Worm (Caenorhabditis elegans) whole organism, late embryonic: ENCODE results near the gene F37A4.1.

Source experiments
- T23F11.4 ChIP-seq: fragments of 200-800 bp; sonication (Bioruptor generic); optimal IDR thresholded peaks from 2 replicates; lab custom pipeline; 2018; ENCODE audit warnings: mild to moderate bottlenecking, missing genetic modification characterization, missing compliant biosample characterization
- Y22D7AL.16 ChIP-seq: sonication (generic microtip); optimal IDR thresholded peaks from 2 replicates; lab custom pipeline; 2016; ENCODE audit warnings: missing genetic modification characterization, missing compliant biosample characterization
- ama-1 ChIP-seq: fragments of 150-350 bp; optimal IDR thresholded peaks from 2 replicates; lab custom pipeline; 2014
- dmd-4 ChIP-seq: sonication (generic microtip); optimal IDR thresholded peaks from 2 replicates; lab custom pipeline; 2016; ENCODE audit warnings: borderline replicate concordance, missing genetic modification characterization, missing compliant biosample characterization
- dve-1 ChIP-seq: sonication (generic microtip); optimal IDR thresholded peaks from 2 replicates; lab custom pipeline; 2017; ENCODE audit warnings: antibody characterized with exemption, mild to moderate bottlenecking, missing genetic modification characterization, missing compliant biosample characterization
- hlh-30 ChIP-seq: sonication (generic microtip); optimal IDR thresholded peaks from 2 replicates; lab custom pipeline; 2017; ENCODE audit warnings: antibody characterized with exemption, missing genetic modification characterization, missing compliant biosample characterization; ENCODE audit not compliant: insufficient read depth
- hlh-6 ChIP-seq: sonication (generic microtip); optimal IDR thresholded peaks from 2 replicates; lab custom pipeline; 2016; ENCODE audit warnings: missing genotype, missing genetic modification characterization, missing compliant biosample characterization
- pha-2 ChIP-seq: sonication (generic microtip); optimal IDR thresholded peaks from 2 replicates; lab custom pipeline; 2017; ENCODE audit warnings: mild to moderate bottlenecking, missing genetic modification characterization, missing compliant biosample characterization
- pha-4 ChIP-seq: fragments of 150-350 bp; optimal IDR thresholded peaks from 2 replicates; lab custom pipeline; 2018; ENCODE audit warnings: missing biosample characterization, missing genetic modification reagents, missing genetic modification characterization
- rnt-1 ChIP-seq: sonication (generic microtip); optimal IDR thresholded peaks from 2 replicates; lab custom pipeline; 2016; ENCODE audit warnings: missing genetic modification characterization, missing compliant biosample characterization

DNA sequence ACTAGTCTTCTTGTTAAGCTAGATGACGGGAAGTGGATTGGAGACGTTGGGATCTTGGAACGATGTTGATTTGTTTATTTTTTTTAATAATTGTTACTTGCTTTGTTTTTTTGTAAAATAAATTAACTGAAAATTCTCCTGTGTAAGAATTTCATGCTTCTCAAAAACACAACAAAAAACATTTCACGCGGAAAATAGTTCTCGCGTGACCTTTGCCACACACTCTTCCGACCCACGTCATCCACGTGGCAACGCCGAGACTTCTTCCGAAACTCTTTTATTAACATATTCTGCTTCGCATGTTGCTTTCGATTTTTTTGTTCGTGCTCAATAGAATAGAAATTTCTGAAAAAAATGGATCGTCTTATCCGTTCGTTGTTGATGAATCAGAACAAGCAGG lies 11.6 kb upstream of the F37A4.1 start, which contains the start of gene F37A4.5:
- TF ChIP-seq rnt-1 (tag; lab: Kevin White, UChicago) (no peak), ama-1 (lab: Kevin White, UChicago) (no peak), pha-4 (no peak), dmd-4 (tag; lab: Kevin White, UChicago) (no peak), T23F11.4 (GFP tag; lab: Kevin White, UChicago) (no peak), hlh-6 (no peak), dve-1 (no peak), hlh-30 (tag; lab: Kevin White, UChicago) (no peak), Y22D7AL.16 (no peak), pha-2 (tag; lab: Kevin White, UChicago) (no peak)
